Worm (Caenorhabditis elegans): ENCODE results near the gene ZC302.3.

ZC302.3 gene

ce11 chrV:10693749-10694148 is 47.5 kb downstream of the ZC302.3 start (continued):
- TF ChIP-seq lin-13 (GFP tag; optimal IDR thresholded peaks at IDR 0.05) (no peak), lsy-2 (tag; optimal IDR thresholded peaks at IDR 0.05) (no peak), zag-1 (tag; optimal IDR thresholded peaks at IDR 0.05) (no peak), dmd-4 (tag; optimal IDR thresholded peaks at IDR 0.05) (no peak), sma-3 (GFP tag; optimal IDR thresholded peaks at IDR 0.05) (no peak)

- TF ChIP-seq mdl-1 (tag; optimal IDR thresholded peaks at IDR 0.05) (no peak), peb-1 (tag; optimal IDR thresholded peaks at IDR 0.05) (no peak), unc-62 (GFP tag; optimal IDR thresholded peaks at IDR 0.05) (no peak), ama-1 (optimal IDR thresholded peaks at IDR 0.05) (no peak), ZK546.5 (tag; optimal IDR thresholded peaks at IDR 0.05) (no peak), F13H6.1 (tag; optimal IDR thresholded peaks at IDR 0.05) (peak; percentile 53), nhr-21 (tag; optimal IDR thresholded peaks at IDR 0.05) (no peak), skn-1 (tag; optimal IDR thresholded peaks at IDR 0.05) (no peak), lin-39 (tag; optimal IDR thresholded peaks at IDR 0.05) (no peak), nhr-12 (tag; optimal IDR thresholded peaks at IDR 0.05) (no peak), gmeb-1 (tag; optimal IDR thresholded peaks at IDR 0.05) (no peak), nhr-25 (tag; optimal IDR thresholded peaks at IDR 0.05) (no peak), dmd-4 (tag; optimal IDR thresholded peaks at IDR 0.05) (no peak), ztf-4 (tag; optimal IDR thresholded peaks at IDR 0.05) (no peak), Y55F3AM.14 (GFP tag; optimal IDR thresholded peaks at IDR 0.05) (no peak), sma-9 (GFP tag; optimal IDR thresholded peaks at IDR 0.05) (peak; percentile 21), sma-9 (tag; optimal IDR thresholded peaks at IDR 0.05) (no peak), aly-2 (tag; optimal IDR thresholded peaks at IDR 0.05) (no peak), sma-3 (GFP tag; optimal IDR thresholded peaks at IDR 0.05) (no peak), nhr-129 (tag; optimal IDR thresholded peaks at IDR 0.05) (peak; percentile 42)
Observed at ce11 chrV:10691313-10691712, 49.9 kb downstream of the ZC302.3 start.

Measured in whole organism, L2 larva.